Fruit fly (Drosophila melanogaster): ENCODE data around the gene CG13454.

dm6 chr3L:15527416-15527815, 10.6 kb upstream of the CG13454 start, which contains the start of gene CG42729:
- TF ChIP-seq Abd-B (GFP tag; optimal IDR thresholded peaks at IDR 0.05): no peak
- TF ChIP-seq pan (optimal IDR thresholded peaks at IDR 0.05): no peak
